Worm (Caenorhabditis elegans) whole organism, L4/young adult: Measurements from ENCODE around the gene morc-1.

Experiments
- W03F9.2 ChIP-seq: fragments of 150-350 bp; optimal IDR thresholded peaks from 2 replicates; lab custom pipeline; 2014; ENCODE audit warnings: missing biosample characterization, missing genetic modification characterization
- dao-5 ChIP-seq: sonication (generic microtip); optimal IDR thresholded peaks from 2 replicates; lab custom pipeline; 2016; ENCODE audit warnings: missing genotype, missing genetic modification characterization, moderate library complexity, missing compliant biosample characterization
- him-1 ChIP-seq: sonication (generic microtip); optimal IDR thresholded peaks from 2 replicates; lab custom pipeline; 2016; ENCODE audit warnings: missing genotype, missing genetic modification reagents, missing genetic modification characterization, missing compliant biosample characterization

Gene morc-1

DNA sequence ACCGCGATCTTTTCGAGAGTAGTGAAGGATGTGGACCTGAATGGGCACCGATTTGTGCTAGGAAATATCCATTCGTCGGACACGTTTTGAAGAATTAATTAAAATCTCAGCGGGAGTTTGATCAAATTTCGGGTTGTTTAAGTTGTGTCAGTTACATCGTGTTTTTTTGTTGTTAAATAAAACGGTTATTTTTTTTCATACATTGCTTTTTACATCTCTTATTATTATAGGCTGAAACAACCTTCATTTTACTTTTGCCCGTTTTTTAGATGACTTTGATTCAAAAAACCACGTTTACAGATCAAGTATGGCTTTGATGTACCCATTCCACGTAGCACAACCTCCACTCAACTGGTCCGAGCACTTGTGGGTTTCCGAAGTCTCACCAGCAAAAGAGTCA, 33.6 kb downstream of the morc-1 start, which contains the start of gene emb-1:
Gene emb-1, plus strand, starts transcription at position 301 of the 400 bp plus-strand sequence.
- TF ChIP-seq W03F9.2 (tag; lab: Kevin White, UChicago) (no peak), dao-5 (no peak), him-1 (no peak)

DNA sequence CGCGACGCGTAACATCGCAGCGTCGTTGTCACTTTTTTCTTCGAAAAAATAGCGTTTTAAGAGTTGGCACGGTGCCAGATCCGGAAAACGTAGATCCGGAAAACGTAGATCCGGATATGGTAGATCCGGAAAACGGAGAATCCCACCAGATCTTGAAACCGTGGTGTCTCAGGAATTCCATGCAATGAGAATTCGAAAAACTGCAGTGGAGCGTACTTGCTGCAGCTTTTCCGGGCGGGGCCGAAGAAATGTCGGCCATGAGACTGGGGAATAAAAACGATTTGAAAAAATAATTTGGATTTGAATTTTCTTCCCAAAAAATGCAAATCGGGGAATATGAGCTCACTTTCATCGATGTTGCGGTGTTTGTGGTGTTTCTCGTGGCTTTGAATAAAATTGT, 34.2 kb downstream of the morc-1 start, which contains the start of gene K10D2.5:
Gene K10D2.5, plus strand, starts transcription at position 251 of the 400 bp plus-strand sequence.
- peak; percentile 89 for TF ChIP-seq W03F9.2 (tag; lab: Kevin White, UChicago)
- peak; percentile 86 for TF ChIP-seq him-1
- no peak for TF ChIP-seq dao-5

DNA sequence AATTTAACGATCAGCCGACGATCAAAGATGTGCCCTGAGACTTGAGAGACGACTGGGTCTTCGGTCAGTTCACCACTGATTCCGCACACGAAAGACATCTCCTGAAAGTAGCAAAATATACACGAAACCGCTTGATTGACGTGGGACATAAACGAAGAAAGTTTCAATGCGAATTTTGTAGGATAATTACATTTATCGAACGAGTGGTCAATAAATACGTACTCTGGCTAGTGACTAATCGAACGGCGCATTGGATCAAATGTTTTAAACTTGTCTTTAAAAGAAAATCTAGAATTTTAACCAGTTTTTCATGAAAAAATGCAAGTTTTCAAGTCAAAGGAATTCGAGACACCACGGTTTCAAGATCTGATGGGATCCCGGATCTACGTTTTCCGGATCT, 34.8 kb downstream of the morc-1 start, which contains the start of gene prp-19:
Gene prp-19, minus strand, starts transcription at position 101 of the 400 bp plus-strand sequence.
- TF ChIP-seq W03F9.2 (tag; lab: Kevin White, UChicago) (no peak), dao-5 (no peak), him-1 (no peak)

DNA sequence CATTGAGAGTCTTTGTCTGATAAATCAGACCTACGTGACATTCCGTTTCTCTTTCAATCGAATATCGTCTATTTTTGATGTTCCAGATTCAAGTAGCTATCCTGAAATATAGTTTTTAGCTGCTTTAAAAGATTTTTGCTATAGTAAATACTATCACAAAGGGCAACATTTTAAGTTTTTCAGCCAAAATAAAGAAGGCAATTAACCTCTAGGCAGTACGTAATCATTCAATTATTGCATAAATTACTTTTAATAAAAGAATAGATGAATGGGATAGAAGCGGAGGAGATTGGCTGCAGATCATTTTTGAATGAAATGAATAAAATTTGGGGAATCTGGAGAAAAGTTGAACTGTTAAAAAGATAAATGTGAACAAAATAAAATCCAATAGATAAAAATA, 37.0 kb downstream of the morc-1 start, which contains the start of gene ulp-1:
Gene ulp-1, minus strand, starts transcription at position 101 of the 400 bp plus-strand sequence.
- no peak for TF ChIP-seq W03F9.2 (tag; lab: Kevin White, UChicago)
- no peak for TF ChIP-seq dao-5
- no peak for TF ChIP-seq him-1

DNA sequence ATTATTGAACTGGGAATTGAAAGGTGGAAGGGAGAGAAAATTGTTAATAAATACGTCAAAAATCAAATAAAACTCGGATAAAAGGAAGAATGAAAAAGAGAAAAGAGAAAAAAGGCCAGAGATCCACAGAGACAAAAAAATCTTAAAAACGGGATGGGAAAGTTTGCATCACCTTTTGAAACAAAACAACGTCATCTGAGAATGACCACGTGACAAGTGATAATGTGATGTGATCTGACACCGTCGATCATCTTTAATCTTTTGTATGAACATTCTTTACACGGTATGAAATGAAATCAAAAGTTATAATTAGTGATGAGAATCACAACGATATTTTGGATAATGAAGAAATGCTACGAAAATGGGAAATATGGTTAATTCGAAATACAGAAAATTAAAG, 41.0 kb downstream of the morc-1 start:
- TF ChIP-seq W03F9.2 (tag; lab: Kevin White, UChicago) (no peak), him-1 (no peak), dao-5 (no peak)

DNA sequence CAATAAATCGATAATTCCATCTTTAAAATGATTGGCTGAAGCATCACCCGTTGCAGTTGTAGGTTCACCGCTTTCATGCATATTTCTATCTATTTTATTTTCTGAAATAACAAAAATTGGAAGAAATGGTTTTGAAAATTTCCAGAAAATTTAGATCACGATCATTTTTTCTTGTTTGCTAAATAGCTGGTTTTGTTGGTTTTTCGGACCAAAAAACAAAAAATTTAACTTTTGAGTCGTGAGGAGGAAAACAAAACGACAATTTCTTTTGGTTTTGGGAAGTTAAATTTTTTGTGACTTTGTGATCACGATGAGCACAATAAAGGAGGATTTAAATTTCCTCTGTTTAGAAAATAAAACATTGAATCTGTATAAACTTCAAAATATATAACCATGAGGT, 41.5 kb downstream of the morc-1 start, which contains the start of gene T10F2.2:
Gene T10F2.2, minus strand, starts transcription at position 101 of the 400 bp plus-strand sequence.
- no peak for TF ChIP-seq dao-5
- TF ChIP-seq him-1, result no peak
- no peak for TF ChIP-seq W03F9.2 (tag; lab: Kevin White, UChicago)

DNA sequence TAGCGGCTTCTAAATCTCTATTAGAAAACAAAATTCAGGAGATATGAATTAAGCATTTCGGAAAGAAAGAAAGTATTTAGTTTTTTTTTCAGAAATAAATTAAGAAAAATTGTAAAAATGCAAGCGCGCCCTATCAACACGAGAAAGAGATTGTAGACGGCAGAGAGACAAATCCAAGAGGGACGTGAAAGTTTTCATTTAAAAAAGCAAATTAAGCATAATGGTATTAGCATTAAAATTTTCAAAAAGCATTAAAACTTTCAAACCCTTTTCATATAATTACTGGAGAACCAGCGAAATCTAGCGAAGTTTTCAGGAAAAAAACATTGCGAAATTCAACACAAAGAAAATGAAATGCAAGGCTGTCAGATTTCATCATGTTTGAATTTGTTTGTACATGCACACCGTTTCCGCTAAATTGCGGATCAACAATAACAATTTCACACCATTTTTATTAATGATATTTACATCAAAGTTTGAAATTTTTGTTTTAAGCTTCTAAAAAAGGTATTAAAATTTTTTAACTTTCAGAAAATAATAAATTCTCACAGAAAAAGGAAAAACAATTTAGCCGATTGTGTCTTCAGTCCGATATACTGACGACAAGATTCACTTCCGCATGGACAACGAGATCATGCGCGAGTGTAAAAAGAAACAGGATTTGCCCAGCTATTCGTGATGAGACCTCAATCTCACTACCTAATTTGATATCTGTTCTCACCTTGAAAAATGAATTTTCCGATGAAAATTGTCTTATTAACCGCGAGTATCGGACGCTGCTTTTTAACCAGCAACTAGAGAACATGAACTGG, 43.7 kb downstream of the morc-1 start, which contains the start of gene gars-1:
Gene gars-1, minus strand, starts transcription at position 808 of the 812 bp plus-strand sequence.
- TF ChIP-seq W03F9.2 (tag; lab: Kevin White, UChicago) (peak; percentile 15), him-1 (no peak)

DNA sequence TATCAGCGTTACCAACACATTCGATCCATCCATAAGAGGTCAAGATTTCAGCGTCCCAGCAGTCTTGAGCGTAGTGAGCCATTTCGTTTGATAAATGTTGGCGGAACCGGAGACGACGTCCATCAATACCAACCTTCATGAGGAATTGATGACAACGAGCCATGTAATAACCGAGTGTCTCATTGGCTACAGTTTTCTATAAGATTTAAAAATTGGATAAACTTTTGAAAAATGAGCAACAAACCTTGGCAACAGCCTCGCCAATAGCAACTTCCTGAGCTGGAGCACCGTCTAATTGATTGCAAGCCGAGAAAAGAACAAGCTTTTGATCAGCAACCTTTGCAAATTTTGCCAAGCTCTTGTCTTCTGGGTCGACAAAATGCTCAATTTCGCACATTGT, 45.9 kb downstream of the morc-1 start:
- TF ChIP-seq him-1 (no peak), W03F9.2 (tag; lab: Kevin White, UChicago) (no peak), dao-5 (no peak)

DNA sequence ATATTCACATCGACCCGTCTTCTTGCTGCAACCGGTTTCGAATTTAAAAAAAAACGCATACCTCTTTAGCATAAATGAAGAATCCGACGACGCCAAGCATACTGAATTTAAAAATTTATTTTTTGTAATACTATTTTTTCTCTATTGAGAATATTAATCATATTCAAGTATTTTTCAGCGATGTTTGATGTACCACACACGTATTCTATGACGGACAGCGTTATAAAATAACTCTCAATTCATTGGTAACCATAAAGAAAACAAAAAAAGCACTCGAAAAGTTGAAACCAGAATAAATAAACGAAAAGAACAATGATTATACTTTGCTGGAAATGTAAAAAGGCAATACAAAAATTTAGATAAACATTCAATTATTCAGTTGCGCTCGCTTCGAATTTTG, 47.2 kb downstream of the morc-1 start, which contains the start of gene T10F2.5:
Gene T10F2.5, minus strand, starts transcription at position 101 of the 400 bp plus-strand sequence.
- no peak for TF ChIP-seq him-1
- TF ChIP-seq dao-5, result no peak
- no peak for TF ChIP-seq W03F9.2 (tag; lab: Kevin White, UChicago)

DNA sequence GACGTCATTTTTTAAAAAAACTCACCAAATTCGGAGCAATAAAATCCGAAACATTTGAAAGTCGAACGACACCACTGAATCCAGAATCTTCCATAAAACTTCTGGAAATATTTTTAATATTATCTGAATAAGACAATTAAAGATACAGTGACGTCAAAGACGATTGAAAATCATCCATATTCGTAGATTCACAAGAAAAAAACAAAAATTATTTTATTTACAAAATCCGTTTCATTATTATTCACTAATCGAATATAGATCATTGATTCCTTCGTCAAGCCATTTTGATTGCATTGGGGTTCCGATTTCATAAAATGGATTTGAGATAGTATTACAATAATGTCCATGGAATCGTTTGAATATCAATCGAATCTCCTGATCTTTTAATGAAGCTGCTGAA, 48.0 kb downstream of the morc-1 start, which contains the start of gene oxy-4:
Gene oxy-4, minus strand, starts transcription at position 101 of the 400 bp plus-strand sequence.
- no peak for TF ChIP-seq him-1
- TF ChIP-seq W03F9.2 (tag; lab: Kevin White, UChicago), result no peak
- TF ChIP-seq dao-5, result no peak

DNA sequence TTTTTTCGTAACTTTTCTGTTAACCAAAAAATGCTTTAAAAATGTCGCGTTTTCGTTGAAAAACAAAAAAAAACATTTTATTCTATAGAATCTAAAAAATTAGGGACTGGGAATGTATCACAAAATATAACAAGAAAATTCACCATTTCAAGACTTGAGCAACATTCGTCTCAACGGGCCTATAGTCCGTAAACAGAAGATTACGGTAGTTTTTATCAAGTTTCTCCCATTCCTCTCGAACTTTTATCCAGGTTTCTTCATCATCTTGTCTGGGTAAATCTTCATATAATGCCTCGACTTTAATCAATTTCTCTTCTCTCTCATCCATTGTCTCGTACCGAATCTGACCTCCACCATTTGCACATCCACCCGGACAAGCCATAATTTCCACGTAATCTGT, 51.3 kb downstream of the morc-1 start:
- TF ChIP-seq dao-5 (no peak), W03F9.2 (tag; lab: Kevin White, UChicago) (no peak), him-1 (no peak)
